Worm (Caenorhabditis elegans) whole organism, L4 larva: ENCODE measurements around the gene C05D12.1.

ENCODE experiments used
- D1046.2 ChIP-seq: fragments of 200-800 bp; sonication (Bioruptor generic); IDR thresholded peaks from 2 replicates; pipeline ENCODE4 v1.3.6; 2022; ENCODE audit warnings: missing genetic modification characterization, missing compliant biosample characterization
- F26F4.8 ChIP-seq: fragments of 200-800 bp; sonication (Bioruptor generic); conservative IDR thresholded peaks from 2 replicates; pipeline ENCODE4 v1.3.6; 2022; ENCODE audit warnings: missing genetic modification characterization, missing compliant biosample characterization
- R02D3.7 ChIP-seq: fragments of 150-350 bp; sonication (generic microtip); optimal IDR thresholded peaks from 3 replicates; lab custom pipeline; 2014; ENCODE audit warnings: missing biosample characterization, missing genetic modification characterization
- T20F7.1 ChIP-seq: fragments of 200-800 bp; sonication (Bioruptor generic); optimal IDR thresholded peaks from 2 replicates; lab custom pipeline; 2018; ENCODE audit warnings: mild to moderate bottlenecking, missing genetic modification characterization, missing compliant biosample characterization
- Y48G9A.11 ChIP-seq: fragments of 200-800 bp; sonication (Bioruptor generic); IDR thresholded peaks from 2 replicates; pipeline ENCODE4 v1.3.6; 2022; ENCODE audit warnings: missing genetic modification reagents, missing genetic modification characterization, missing compliant biosample characterization
- Y5F2A.4 ChIP-seq: fragments of 200-800 bp; sonication (Bioruptor generic); optimal IDR thresholded peaks from 2 replicates; lab custom pipeline; 2018; ENCODE audit warnings: mild to moderate bottlenecking, missing genetic modification characterization, missing compliant biosample characterization
- ZK546.5 ChIP-seq, 2 experiments: sonication (generic microtip); optimal IDR thresholded peaks; 2 replicates each; lab custom pipeline; 2017; ENCODE audit warnings: missing biosample characterization in 2 of 2, missing genetic modification characterization in 2 of 2
- aha-1 ChIP-seq: fragments of 150-350 bp; peaks from one replicate; lab custom pipeline; 2014; ENCODE audit warnings: missing biosample characterization, missing genetic modification characterization
- aly-2 ChIP-seq: sonication (generic microtip); optimal IDR thresholded peaks from 2 replicates; lab custom pipeline; 2018; ENCODE audit warnings: missing biosample characterization, missing genetic modification characterization
- ceh-82 ChIP-seq: sonication (generic microtip); optimal IDR thresholded peaks from 2 replicates; lab custom pipeline; 2017; ENCODE audit warnings: missing biosample characterization, missing genetic modification characterization
- daf-16 ChIP-seq, 3 experiments: sonication (generic microtip); optimal IDR thresholded peaks; 2 replicates each; lab custom pipeline; 2016 to 2017; ENCODE audit warnings: missing genetic modification characterization in 3 of 3, missing genetic modification reagents in 3 of 3, mild to moderate bottlenecking in 2 of 3, missing compliant biosample characterization in 2 of 3, missing biosample characterization in 1 of 3, moderate library complexity in 1 of 3
- daf-8 ChIP-seq: fragments of 200-800 bp; sonication (Bioruptor generic); IDR thresholded peaks from 2 replicates; pipeline ENCODE4 v1.3.6; 2022; ENCODE audit warnings: missing genetic modification characterization, missing compliant biosample characterization
- dmd-6 ChIP-seq: fragments of 200-800 bp; sonication (Bioruptor generic); IDR thresholded peaks from 2 replicates; pipeline ENCODE4 v1.3.6; 2022; ENCODE audit warnings: missing genetic modification reagents, missing genetic modification characterization, missing compliant biosample characterization
- dpl-1 ChIP-seq: fragments of 150-350 bp; optimal IDR thresholded peaks from 2 replicates; lab custom pipeline; 2014; ENCODE audit warnings: missing biosample characterization, missing genetic modification reagents, missing genetic modification characterization
- dve-1 ChIP-seq: sonication (generic microtip); optimal IDR thresholded peaks from 2 replicates; lab custom pipeline; 2017; ENCODE audit warnings: antibody characterized with exemption, mild to moderate bottlenecking, missing genetic modification characterization, missing compliant biosample characterization; ENCODE audit not compliant: insufficient read depth
- egl-43 ChIP-seq: fragments of 200-800 bp; sonication (Bioruptor generic); IDR thresholded peaks from 2 replicates; pipeline ENCODE4 v1.3.6; 2022; ENCODE audit warnings: missing genetic modification reagents, missing genetic modification characterization, missing compliant biosample characterization
- fos-1 ChIP-seq: fragments of 150-350 bp; optimal IDR thresholded peaks from 2 replicates; lab custom pipeline; 2014; ENCODE audit warnings: missing biosample characterization, missing genetic modification characterization
- hif-1 ChIP-seq, 2 experiments: sonication (generic microtip); optimal IDR thresholded peaks; 2 replicates each; lab custom pipeline; 2016 to 2017; ENCODE audit warnings: missing compliant biosample characterization in 2 of 2, missing genetic modification characterization in 2 of 2, missing genetic modification reagents in 2 of 2, missing genotype in 2 of 2, mild to moderate bottlenecking in 1 of 2
- hlh-11 ChIP-seq: fragments of 200-800 bp; sonication (Bioruptor generic); optimal IDR thresholded peaks from 2 replicates; lab custom pipeline; 2018; ENCODE audit warnings: mild to moderate bottlenecking, missing genetic modification characterization, missing compliant biosample characterization
- hlh-30 ChIP-seq: sonication (generic microtip); optimal IDR thresholded peaks from 2 replicates; lab custom pipeline; 2017; ENCODE audit warnings: antibody characterized with exemption, mild to moderate bottlenecking, missing genetic modification characterization, missing compliant biosample characterization; ENCODE audit not compliant: insufficient read depth
- lin-38 ChIP-seq: fragments of 200-800 bp; sonication (Bioruptor generic); IDR thresholded peaks from 2 replicates; pipeline ENCODE4 v1.3.6; 2022; ENCODE audit warnings: missing genetic modification reagents, missing genetic modification characterization, missing compliant biosample characterization
- lsy-2 ChIP-seq, 2 experiments: fragments of 150-350 bp in 1 of 2; sonication (generic microtip) in 1 of 2; optimal IDR thresholded peaks; 2 replicates each; lab custom pipeline; 2014 to 2017; ENCODE audit warnings: missing biosample characterization in 2 of 2, missing genetic modification characterization in 2 of 2
- mdt-29 ChIP-seq: fragments of 200-800 bp; sonication (Bioruptor generic); IDR thresholded peaks from 2 replicates; pipeline ENCODE4 v1.3.6; 2022; ENCODE audit warnings: missing genetic modification reagents, missing genetic modification characterization, missing compliant biosample characterization
- mep-1 ChIP-seq: fragments of 150-350 bp; sonication (generic microtip); optimal IDR thresholded peaks from 3 replicates; lab custom pipeline; 2014; ENCODE audit warnings: missing biosample characterization, missing genetic modification characterization
- mes-2 ChIP-seq: sonication (generic microtip); optimal IDR thresholded peaks from 2 replicates; lab custom pipeline; 2016; ENCODE audit warnings: missing genotype, mild to moderate bottlenecking, missing genetic modification characterization, missing compliant biosample characterization; ENCODE audit not compliant: poor library complexity, severe bottlenecking
- nhr-28 ChIP-seq: fragments of 150-350 bp; optimal IDR thresholded peaks from 2 replicates; lab custom pipeline; 2014; ENCODE audit warnings: missing biosample characterization, missing genetic modification characterization
- nhr-42 ChIP-seq: fragments of 200-800 bp; sonication (Bioruptor generic); IDR thresholded peaks from 2 replicates; pipeline ENCODE4 v1.3.6; 2022; ENCODE audit warnings: missing genetic modification characterization, missing compliant biosample characterization
- nhr-6 ChIP-seq: fragments of 150-350 bp; optimal IDR thresholded peaks from 2 replicates; lab custom pipeline; 2014; ENCODE audit warnings: missing biosample characterization, missing genetic modification characterization
- nhr-76 ChIP-seq: fragments of 150-350 bp; optimal IDR thresholded peaks from 2 replicates; lab custom pipeline; 2014; ENCODE audit warnings: missing biosample characterization, missing genetic modification characterization
- nhr-77 ChIP-seq: fragments of 150-350 bp; optimal IDR thresholded peaks from 2 replicates; lab custom pipeline; 2014; ENCODE audit warnings: missing biosample characterization, missing genetic modification characterization
- pqm-1 ChIP-seq: sonication (generic microtip); optimal IDR thresholded peaks from 2 replicates; lab custom pipeline; 2017; ENCODE audit warnings: missing biosample characterization, missing genetic modification characterization
- rbr-2 ChIP-seq: sonication (generic microtip); optimal IDR thresholded peaks from 2 replicates; lab custom pipeline; 2016; ENCODE audit warnings: missing genotype, missing genetic modification characterization, missing compliant biosample characterization
- snpc-1.2 ChIP-seq: fragments of 200-800 bp; sonication (Bioruptor generic); IDR thresholded peaks from 2 replicates; pipeline ENCODE4 v1.3.6; 2022; ENCODE audit warnings: missing genetic modification reagents, missing genetic modification characterization, missing compliant biosample characterization
- unc-130 ChIP-seq: sonication (generic microtip); optimal IDR thresholded peaks from 2 replicates; lab custom pipeline; 2016; ENCODE audit warnings: missing genetic modification reagents, missing genetic modification characterization, missing compliant biosample characterization
- zag-1 ChIP-seq: fragments of 150-350 bp; optimal IDR thresholded peaks from 2 replicates; lab custom pipeline; 2014; ENCODE audit warnings: missing biosample characterization, missing genetic modification characterization
- zip-11 ChIP-seq: fragments of 200-800 bp; sonication (Bioruptor generic); IDR thresholded peaks from 2 replicates; pipeline ENCODE4 v1.3.6; 2022; ENCODE audit warnings: missing genetic modification characterization, missing compliant biosample characterization

Gene C05D12.1

ce11 chrII:11440265-11440664 lies 24.7 kb upstream of the C05D12.1 start, which contains the start of gene VW02B12L.2:
VW02B12L.2 (minus strand) TSS chrII:11440329.
- peak; percentile 83 for TF ChIP-seq dpl-1 (GFP tag; lab: Kevin White, UChicago)
- peak in 1 of 2 experiments; percentile 66 for TF ChIP-seq lsy-2 (tag; optimal IDR thresholded peaks at IDR 0.05; lab: Kevin White, UChicago)
- no peak for TF ChIP-seq lin-38 (GFP tag; lab: Robert Waterston, UW)
- TF ChIP-seq hif-1 (tag; optimal IDR thresholded peaks at IDR 0.05; lab: Kevin White, UChicago), result no peak
- TF ChIP-seq nhr-42 (GFP tag; lab: Robert Waterston, UW), result no peak
- TF ChIP-seq mes-2, result peak; percentile 14
- TF ChIP-seq T20F7.1, result peak; percentile 94
- TF ChIP-seq Y48G9A.11, result peak; percentile 45; the same call in 1 of the 2 replicates
- TF ChIP-seq daf-16 (GFP tag; optimal IDR thresholded peaks at IDR 0.05; lab: Kevin White, UChicago), result no peak
- peak; percentile 15 for TF ChIP-seq daf-16 (tag; optimal IDR thresholded peaks at IDR 0.05; lab: Kevin White, UChicago)
- TF ChIP-seq R02D3.7 (tag; lab: Kevin White, UChicago), result peak; percentile 65
- TF ChIP-seq aha-1, result peak; percentile 25
- peak; percentile 28 for TF ChIP-seq nhr-28 (tag; lab: Kevin White, UChicago)

ce11 chrII:11438417-11438816 lies 22.8 kb upstream of the C05D12.1 start, which contains the start of gene vha-6:
vha-6 (minus strand) TSS chrII:11438452.
- TF ChIP-seq aly-2 (no peak), nhr-76 (tag; lab: Kevin White, UChicago) (no peak), nhr-6 (tag; lab: Kevin White, UChicago) (no peak), dmd-6 (GFP tag; lab: Robert Waterston, UW) (peak; percentile 67), mep-1 (tag; lab: Kevin White, UChicago) (peak; percentile 2), nhr-77 (tag; lab: Kevin White, UChicago) (peak; percentile 48), nhr-28 (tag; lab: Kevin White, UChicago) (peak; percentile 58), mdt-29 (GFP tag; lab: Robert Waterston, UW) (no peak), egl-43 (GFP tag; lab: Robert Waterston, UW) (no peak), Y48G9A.11 (no peak), daf-8 (GFP tag; lab: Robert Waterston, UW) (no peak), unc-130 (GFP tag; lab: Kevin White, UChicago) (no peak), F26F4.8 (no peak), ceh-82 (tag; lab: Kevin White, UChicago) (no peak), pqm-1 (peak; percentile 93), daf-16 (GFP tag; optimal IDR thresholded peaks at IDR 0.05; lab: Kevin White, UChicago) (no peak), daf-16 (tag; optimal IDR thresholded peaks at IDR 0.05; lab: Kevin White, UChicago) (peak; percentile 50), hlh-30 (tag; lab: Kevin White, UChicago) (no peak), hlh-11 (tag; lab: Kevin White, UChicago) (peak; percentile 54), dve-1 (tag; lab: Kevin White, UChicago) (peak; percentile 39)

- TF ChIP-seq zag-1 (tag; lab: Kevin White, UChicago), result no peak
- no peak for TF ChIP-seq ZK546.5 (tag; optimal IDR thresholded peaks at IDR 0.05; lab: Kevin White, UChicago)
- TF ChIP-seq D1046.2 (GFP tag; lab: Robert Waterston, UW), result no peak
- no peak for TF ChIP-seq fos-1 (tag; lab: Kevin White, UChicago)
- TF ChIP-seq Y5F2A.4 (GFP tag; lab: Kevin White, UChicago), result no peak
- no peak for TF ChIP-seq rbr-2 (tag; lab: Kevin White, UChicago)
Measured at ce11 chrII:11433942-11434341, 18.4 kb upstream of the C05D12.1 start, which contains the start of gene C05D12.5. C05D12.5 (plus strand) TSS chrII:11434242.

ce11 chrII:11431584-11431983 lies 16.0 kb upstream of the C05D12.1 start, which contains the start of gene C05D12.4:
C05D12.4 (plus strand) TSS chrII:11431884.
- TF ChIP-seq hlh-11 (tag; lab: Kevin White, UChicago) (no peak), D1046.2 (GFP tag; lab: Robert Waterston, UW) (no peak), zip-11 (GFP tag; lab: Robert Waterston, UW) (no peak), aha-1 (peak; percentile 3), snpc-1.2 (GFP tag; lab: Robert Waterston, UW) (no peak)
- TF ChIP-seq, all 104 proteins: peak for 1
